Fruit fly (Drosophila melanogaster) whole organism, embryonic: ENCODE measurements around the gene CG4424.
A peak's percentile ranks its signal among the peaks of the same experiment; 100 is the strongest.

ENCODE experiments used
- ATbp ChIP-seq: fragments of 200-800 bp; sonication (Bioruptor generic); optimal IDR thresholded peaks from 2 replicates; lab custom pipeline; 2017; ENCODE audit warnings: missing biosample characterization, mild to moderate bottlenecking, missing genetic modification characterization, missing genetic modification reagents
- Abd-B ChIP-seq: fragments of 200-800 bp; sonication (Bioruptor generic); optimal IDR thresholded peaks from 2 replicates; lab custom pipeline; 2018; ENCODE audit warnings: missing biosample characterization, mild to moderate bottlenecking, missing genetic modification characterization, moderate library complexity
- CG11093 ChIP-seq: fragments of 200-800 bp; sonication (Bioruptor generic); IDR thresholded peaks from 3 replicates; pipeline ENCODE4 v1.3.6; 2022; ENCODE audit warnings: missing biosample characterization, missing genetic modification characterization
- CG11504 ChIP-seq: fragments of 200-800 bp; sonication (Bioruptor generic); optimal IDR thresholded peaks from 3 replicates; lab custom pipeline; 2019; ENCODE audit warnings: missing biosample characterization, mild to moderate bottlenecking, missing genetic modification characterization, moderate library complexity
- CG11695 ChIP-seq: fragments of 200-800 bp; sonication (Bioruptor generic); IDR thresholded peaks from 3 replicates; pipeline ENCODE4 v1.3.6; 2022; ENCODE audit warnings: missing biosample characterization, missing genetic modification characterization
- CG12769 ChIP-seq: fragments of 200-800 bp; sonication (Bioruptor generic); optimal IDR thresholded peaks from 2 replicates; lab custom pipeline; 2019; ENCODE audit warnings: missing biosample characterization, mild to moderate bottlenecking, missing genetic modification characterization, moderate library complexity
- CG1529 ChIP-seq: fragments of 200-800 bp; sonication (Bioruptor generic); optimal IDR thresholded peaks from 3 replicates; lab custom pipeline; 2018; ENCODE audit warnings: missing biosample characterization, missing genetic modification characterization
- CG16813 ChIP-seq: fragments of 200-800 bp; sonication (Bioruptor generic); IDR thresholded peaks from 3 replicates; pipeline ENCODE4 v1.3.6; 2022; ENCODE audit warnings: missing biosample characterization, missing genetic modification characterization; ENCODE audit not compliant: partially characterized antibody
- CG2129 ChIP-seq: fragments of 200-800 bp; sonication (Bioruptor generic); IDR thresholded peaks from 2 replicates; pipeline ENCODE4 v1.3.6; 2022; ENCODE audit warnings: missing biosample characterization, missing genetic modification characterization; ENCODE audit not compliant: partially characterized antibody
- CG42726 ChIP-seq: fragments of 200-800 bp; sonication (Bioruptor generic); IDR thresholded peaks from 2 replicates; pipeline ENCODE4 v1.3.6; 2022; ENCODE audit warnings: missing biosample characterization, missing genetic modification characterization; ENCODE audit not compliant: partially characterized antibody
- CG4360 ChIP-seq: fragments of 200-800 bp; sonication (Bioruptor generic); IDR thresholded peaks from 2 replicates; pipeline ENCODE4 v1.3.6; 2022; ENCODE audit warnings: missing biosample characterization, missing genetic modification characterization
- CG7556 ChIP-seq: fragments of 200-800 bp; sonication (Bioruptor generic); optimal IDR thresholded peaks from 2 replicates; lab custom pipeline; 2017; ENCODE audit warnings: missing biosample characterization, mild to moderate bottlenecking, missing genetic modification characterization
- CG8388 ChIP-seq: fragments of 200-800 bp; sonication (Bioruptor generic); optimal IDR thresholded peaks from 2 replicates; lab custom pipeline; 2019; ENCODE audit warnings: missing biosample characterization, mild to moderate bottlenecking, missing genetic modification characterization, moderate library complexity
- CG8944 ChIP-seq: fragments of 200-800 bp; sonication (Bioruptor generic); optimal IDR thresholded peaks from 3 replicates; lab custom pipeline; 2016; ENCODE audit warnings: missing biosample characterization, missing genetic modification characterization
- CG9437 ChIP-seq: fragments of 200-800 bp; sonication (Bioruptor generic); optimal IDR thresholded peaks from 2 replicates; lab custom pipeline; 2018; ENCODE audit warnings: missing biosample characterization, mild to moderate bottlenecking, missing genetic modification characterization
- D19A ChIP-seq: fragments of 200-800 bp; optimal IDR thresholded peaks from 3 replicates; lab custom pipeline; 2019; ENCODE audit warnings: missing biosample characterization, mild to moderate bottlenecking, missing genetic modification characterization, moderate library complexity
- Doc3 ChIP-seq: fragments of 200-800 bp; sonication (Bioruptor generic); IDR thresholded peaks from 3 replicates; pipeline ENCODE4 v1.3.6; 2022; ENCODE audit warnings: missing biosample characterization, missing genetic modification characterization; ENCODE audit not compliant: partially characterized antibody
- HLH4C ChIP-seq: fragments of 200-800 bp; sonication (Bioruptor generic); IDR thresholded peaks from 3 replicates; pipeline ENCODE4 v1.3.6; 2022; ENCODE audit warnings: missing biosample characterization, missing genetic modification characterization; ENCODE audit not compliant: partially characterized antibody
- Hr3 ChIP-seq: fragments of 200-800 bp; sonication (Bioruptor generic); optimal IDR thresholded peaks from 3 replicates; lab custom pipeline; 2016; ENCODE audit warnings: missing biosample characterization, missing genetic modification characterization
- Hsf ChIP-seq: fragments of 200-800 bp; sonication (Bioruptor generic); optimal IDR thresholded peaks from 3 replicates; lab custom pipeline; 2016; ENCODE audit warnings: missing biosample characterization, missing genetic modification characterization
- Med ChIP-seq: fragments of 200-800 bp; sonication (Bioruptor generic); peaks from one replicate; lab custom pipeline; 2016; ENCODE audit warnings: missing biosample characterization, missing genetic modification characterization, mild to moderate bottlenecking, inconsistent platforms, moderate library complexity
- Myb ChIP-seq: fragments of 200-800 bp; sonication (Bioruptor generic); optimal IDR thresholded peaks from 2 replicates; lab custom pipeline; 2016; ENCODE audit warnings: missing biosample characterization, missing genetic modification characterization
- NK7.1 ChIP-seq: fragments of 200-800 bp; sonication (Bioruptor generic); optimal IDR thresholded peaks from 3 replicates; lab custom pipeline; 2016; ENCODE audit warnings: missing biosample characterization, missing genetic modification characterization
- Optix ChIP-seq: fragments of 200-800 bp; sonication (Bioruptor generic); IDR thresholded peaks from 3 replicates; pipeline ENCODE4 v1.3.6; 2022; ENCODE audit warnings: missing biosample characterization, missing genetic modification characterization
- Scr ChIP-seq: fragments of 200-800 bp; sonication (Bioruptor generic); IDR thresholded peaks from 2 replicates; pipeline ENCODE4 v1.3.6; 2022; ENCODE audit warnings: missing biosample characterization, missing genetic modification characterization; ENCODE audit not compliant: partially characterized antibody
- Usf ChIP-seq: fragments of 200-800 bp; sonication (Bioruptor generic); optimal IDR thresholded peaks from 2 replicates; lab custom pipeline; 2017; ENCODE audit warnings: missing genotype, missing biosample characterization, missing genetic modification characterization
- aop ChIP-seq: fragments of 200-800 bp; sonication (Bioruptor generic); IDR thresholded peaks from 2 replicates; pipeline ENCODE4 v1.3.6; 2022; ENCODE audit warnings: missing biosample characterization, missing genetic modification characterization
- ash1 ChIP-seq: fragments of 200-800 bp; sonication (Bioruptor generic); optimal IDR thresholded peaks from 2 replicates; lab custom pipeline; 2018; ENCODE audit warnings: missing biosample characterization, mild to moderate bottlenecking, missing genetic modification characterization
- bbx ChIP-seq: fragments of 200-800 bp; sonication (Bioruptor generic); IDR thresholded peaks from 2 replicates; pipeline ENCODE4 v1.3.6; 2022; ENCODE audit warnings: missing biosample characterization, missing genetic modification characterization; ENCODE audit not compliant: partially characterized antibody
- bigmax ChIP-seq: fragments of 200-800 bp; sonication (Bioruptor generic); optimal IDR thresholded peaks from 2 replicates; lab custom pipeline; 2018; ENCODE audit warnings: missing biosample characterization, mild to moderate bottlenecking, missing genetic modification characterization
- bowl ChIP-seq: fragments of 200-800 bp; sonication (Bioruptor generic); IDR thresholded peaks from 2 replicates; pipeline ENCODE4 v1.3.6; 2022; ENCODE audit warnings: missing biosample characterization, missing genetic modification characterization
- danr ChIP-seq: fragments of 200-800 bp; sonication (Bioruptor generic); IDR thresholded peaks from 2 replicates; pipeline ENCODE4 v1.3.6; 2022; ENCODE audit warnings: missing biosample characterization, missing genetic modification characterization
- fd102C ChIP-seq: fragments of 200-800 bp; sonication (Bioruptor generic); optimal IDR thresholded peaks from 2 replicates; lab custom pipeline; 2018; ENCODE audit warnings: missing biosample characterization, mild to moderate bottlenecking, missing genetic modification characterization, moderate library complexity
- fd3F ChIP-seq: fragments of 200-800 bp; sonication (Bioruptor generic); optimal IDR thresholded peaks from 2 replicates; lab custom pipeline; 2018; ENCODE audit warnings: missing biosample characterization, mild to moderate bottlenecking, missing genetic modification characterization, moderate library complexity
- fd64A ChIP-seq: fragments of 200-800 bp; sonication (Bioruptor generic); optimal IDR thresholded peaks from 3 replicates; lab custom pipeline; 2018; ENCODE audit warnings: missing biosample characterization, mild to moderate bottlenecking, missing genetic modification characterization
- gcm2 ChIP-seq: fragments of 200-800 bp; sonication (Bioruptor generic); optimal IDR thresholded peaks from 2 replicates; lab custom pipeline; 2016; ENCODE audit warnings: missing biosample characterization, missing genetic modification characterization
- gro ChIP-seq: fragments of 200-800 bp; sonication (Bioruptor generic); optimal IDR thresholded peaks from 2 replicates; lab custom pipeline; 2016; ENCODE audit warnings: missing biosample characterization, missing genetic modification characterization
- lab ChIP-seq: fragments of 200-800 bp; sonication (Bioruptor generic); optimal IDR thresholded peaks from 3 replicates; lab custom pipeline; 2017; ENCODE audit warnings: missing biosample characterization, missing genetic modification characterization, mild to moderate bottlenecking, moderate library complexity, missing genetic modification reagents
- lilli ChIP-seq: fragments of 200-800 bp; sonication (Bioruptor generic); optimal IDR thresholded peaks from 3 replicates; lab custom pipeline; 2016; ENCODE audit warnings: missing biosample characterization, missing genetic modification characterization
- otp ChIP-seq: fragments of 200-800 bp; sonication (Bioruptor generic); IDR thresholded peaks from 3 replicates; pipeline ENCODE4, ENCODE4 v1.3.6; 2022; ENCODE audit warnings: missing biosample characterization, missing genetic modification characterization
- phol ChIP-seq: fragments of 200-800 bp; sonication (Bioruptor generic); optimal IDR thresholded peaks from 3 replicates; lab custom pipeline; 2018; ENCODE audit warnings: missing biosample characterization, mild to moderate bottlenecking, missing genetic modification characterization, moderate library complexity
- pzg ChIP-seq: fragments of 200-800 bp; sonication (Bioruptor generic); optimal IDR thresholded peaks from 3 replicates; lab custom pipeline; 2018; ENCODE audit warnings: missing biosample characterization, mild to moderate bottlenecking, missing genetic modification characterization, moderate library complexity
- ranshi ChIP-seq: fragments of 200-800 bp; sonication (Bioruptor generic); IDR thresholded peaks from 2 replicates; pipeline ENCODE4 v1.3.6; 2022; ENCODE audit warnings: missing biosample characterization, missing genetic modification characterization
- sc ChIP-seq, 3 experiments: fragments of >200 bp in 2 of 3; fragments of 200-800 bp in 1 of 3; sonication (Bioruptor generic) in 1 of 3; optimal IDR thresholded peaks; 2 replicates in 2 of 3; 3 replicates in 1 of 3; lab custom pipeline; 2017; ENCODE audit warnings: mild to moderate bottlenecking in 1 of 3, missing biosample characterization in 1 of 3, missing genetic modification characterization in 1 of 3, missing genetic modification reagents in 1 of 3
- sens ChIP-seq: fragments of 200-800 bp; sonication (Bioruptor generic); peaks from one replicate; lab custom pipeline; 2016; ENCODE audit warnings: missing biosample characterization, missing genetic modification characterization
- seq ChIP-seq: fragments of 200-800 bp; sonication (Bioruptor generic); IDR thresholded peaks from 2 replicates; pipeline ENCODE4 v1.3.6; 2022; ENCODE audit warnings: missing biosample characterization, missing genetic modification characterization
- sr ChIP-seq: fragments of 200-800 bp; sonication (Bioruptor generic); IDR thresholded peaks from 3 replicates; pipeline ENCODE4 v1.3.6; 2022; ENCODE audit warnings: missing biosample characterization, missing genetic modification characterization
- stwl ChIP-seq: fragments of 200-800 bp; sonication (Bioruptor generic); optimal IDR thresholded peaks from 3 replicates; lab custom pipeline; 2018; ENCODE audit warnings: missing biosample characterization, mild to moderate bottlenecking, missing genetic modification characterization, moderate library complexity
- vfl ChIP-seq: fragments of 200-800 bp; sonication (Bioruptor generic); optimal IDR thresholded peaks from 2 replicates; lab custom pipeline; 2016; ENCODE audit warnings: missing biosample characterization, missing genetic modification characterization
- z ChIP-seq: fragments of 200-800 bp; sonication (Bioruptor generic); IDR thresholded peaks from 3 replicates; pipeline ENCODE4 v1.3.6; 2022; ENCODE audit warnings: missing biosample characterization, missing genetic modification characterization

Gene CG4424

dm6 chr3R:19999474-19999873, 28.4 kb downstream of the CG4424 start (continued):
- no peak for TF ChIP-seq stwl
- peak; percentile 79 for TF ChIP-seq fd3F (GFP tag; lab: Kevin White, UChicago)
- TF ChIP-seq pzg (GFP tag; lab: Kevin White, UChicago): no peak
- no peak for TF ChIP-seq sc (optimal IDR thresholded peaks at IDR 0.05; lab: Kevin White, UChicago)
- peak; percentile 38 for TF ChIP-seq sc (GFP tag; optimal IDR thresholded peaks at IDR 0.05; lab: Kevin White, UChicago)
- no peak for TF ChIP-seq CG42726
- TF ChIP-seq CG9437 (GFP tag; lab: Kevin White, UChicago): peak; percentile 58
- no peak for TF ChIP-seq CG2129 (GFP tag; lab: Robert Waterston, UW)
- TF ChIP-seq sens (GFP tag; lab: Kevin White, UChicago): peak; percentile 79
- peak; percentile 77 for TF ChIP-seq CG11093 (GFP tag; lab: Robert Waterston, UW)
- no peak for TF ChIP-seq vfl
- TF ChIP-seq Hr3 (GFP tag; lab: Kevin White, UChicago): peak; percentile 76
- TF ChIP-seq ash1: no peak
- TF ChIP-seq Scr (GFP tag; lab: Robert Waterston, UW): no peak
- TF ChIP-seq CG1529 (GFP tag; lab: Kevin White, UChicago): peak; percentile 67
- TF ChIP-seq Doc3 (GFP tag; lab: Robert Waterston, UW): no peak
- TF ChIP-seq sr: no peak
- TF ChIP-seq Myb: no peak
- peak; percentile 89 for TF ChIP-seq lab
- no peak; the same call in 2 of the 3 replicates for TF ChIP-seq Optix (GFP tag; lab: Robert Waterston, UW)
- peak; percentile 90 for TF ChIP-seq CG11504 (tag; lab: Kevin White, UChicago)
- no peak for TF ChIP-seq seq (GFP tag; lab: Robert Waterston, UW)
- no peak for TF ChIP-seq bigmax (GFP tag; lab: Kevin White, UChicago)
- TF ChIP-seq Hsf: peak; percentile 49
- TF ChIP-seq CG12769 (tag; lab: Kevin White, UChicago): peak; percentile 80
- TF ChIP-seq phol (tag; lab: Kevin White, UChicago): peak; percentile 84
- peak; percentile 83; the same call in 1 of the 2 replicates for TF ChIP-seq ranshi (GFP tag; lab: Robert Waterston, UW)
- no peak for TF ChIP-seq CG16813 (GFP tag; lab: Robert Waterston, UW)
- TF ChIP-seq D19A (tag; lab: Kevin White, UChicago): peak; percentile 84
- peak; percentile 57 for TF ChIP-seq fd102C
- peak; percentile 88 for TF ChIP-seq CG8388 (GFP tag; lab: Kevin White, UChicago)
- peak; percentile 10 for TF ChIP-seq Usf (GFP tag; lab: Kevin White, UChicago)
- TF ChIP-seq HLH4C: no peak
- no peak for TF ChIP-seq danr
- no peak for TF ChIP-seq aop
- peak; percentile 14; the same call in 1 of the 2 replicates for TF ChIP-seq CG4360 (GFP tag; lab: Robert Waterston, UW)
- TF ChIP-seq gro (GFP tag; lab: Kevin White, UChicago): no peak
- peak; percentile 55 for TF ChIP-seq Med
- peak; percentile 83 for TF ChIP-seq CG11695 (GFP tag; lab: Robert Waterston, UW)
- no peak for TF ChIP-seq CG8944 (GFP tag; lab: Kevin White, UChicago)
- peak; percentile 71 for TF ChIP-seq ATbp (GFP tag; lab: Kevin White, UChicago)
- TF ChIP-seq lilli (GFP tag; lab: Kevin White, UChicago): peak; percentile 48
- TF ChIP-seq CG7556: peak; percentile 77
- TF ChIP-seq Abd-B (GFP tag; lab: Kevin White, UChicago): peak; percentile 70
- no peak for TF ChIP-seq z (GFP tag; lab: Robert Waterston, UW)
- TF ChIP-seq fd64A (GFP tag; lab: Kevin White, UChicago): peak; percentile 20
- TF ChIP-seq bbx: no peak
- no peak for TF ChIP-seq NK7.1 (GFP tag; lab: Kevin White, UChicago)
- peak; percentile 85 for TF ChIP-seq otp (GFP tag; lab: Robert Waterston, UW)
- TF ChIP-seq gcm2 (GFP tag; lab: Kevin White, UChicago): no peak
- TF ChIP-seq bowl (GFP tag; lab: Robert Waterston, UW): peak; percentile 42; the same call in 1 of the 2 replicates
